Fruit fly (Drosophila melanogaster) whole organism, embryonic: ENCODE data around the gene CG2962.
A peak's percentile ranks its signal among the peaks of the same experiment; 100 is the strongest.

ENCODE experiments used
- Ada2b ChIP-seq: fragments of 200-800 bp; sonication (Bioruptor generic); IDR thresholded peaks from 2 replicates; pipeline ENCODE4 v1.3.6; 2022; ENCODE audit warnings: missing biosample characterization, missing genetic modification characterization
- Antp ChIP-seq: fragments of 200-800 bp; sonication (Bioruptor generic); optimal IDR thresholded peaks from 3 replicates; lab custom pipeline; 2016; ENCODE audit warnings: missing biosample characterization, missing genetic modification characterization
- CG11504 ChIP-seq: fragments of 200-800 bp; sonication (Bioruptor generic); optimal IDR thresholded peaks from 3 replicates; lab custom pipeline; 2019; ENCODE audit warnings: missing biosample characterization, mild to moderate bottlenecking, missing genetic modification characterization, moderate library complexity
- CG12769 ChIP-seq: fragments of 200-800 bp; sonication (Bioruptor generic); optimal IDR thresholded peaks from 2 replicates; lab custom pipeline; 2019; ENCODE audit warnings: missing biosample characterization, mild to moderate bottlenecking, missing genetic modification characterization, moderate library complexity
- CG14050 ChIP-seq: fragments of 200-800 bp; sonication (Bioruptor generic); IDR thresholded peaks from 3 replicates; pipeline ENCODE4 v1.3.6; 2022; ENCODE audit warnings: missing biosample characterization, missing genetic modification characterization
- CG14710 ChIP-seq: fragments of 200-800 bp; sonication (Bioruptor generic); optimal IDR thresholded peaks from 3 replicates; lab custom pipeline; 2019; ENCODE audit warnings: missing biosample characterization, mild to moderate bottlenecking, missing genetic modification characterization, moderate library complexity
- CG17328 ChIP-seq: fragments of 200-800 bp; sonication (Bioruptor generic); IDR thresholded peaks from 2 replicates; pipeline ENCODE4 v1.3.6; 2022; ENCODE audit warnings: missing biosample characterization, missing genetic modification characterization
- CG17829 ChIP-seq: fragments of 200-800 bp; optimal IDR thresholded peaks from 2 replicates; lab custom pipeline; 2019; ENCODE audit warnings: missing biosample characterization, mild to moderate bottlenecking, missing genetic modification characterization, moderate library complexity
- CG18619 ChIP-seq: fragments of 200-800 bp; sonication (Bioruptor generic); optimal IDR thresholded peaks from 3 replicates; lab custom pipeline; 2017; ENCODE audit warnings: missing biosample characterization, mild to moderate bottlenecking, missing genetic modification characterization
- CG18764 ChIP-seq: fragments of 200-800 bp; sonication (Bioruptor generic); optimal IDR thresholded peaks from 3 replicates; lab custom pipeline; 2016; ENCODE audit warnings: missing biosample characterization, missing genetic modification characterization
- CG2889 ChIP-seq: fragments of 200-800 bp; sonication (Bioruptor generic); IDR thresholded peaks from 3 replicates; pipeline ENCODE4 v1.3.6; 2022; ENCODE audit warnings: missing biosample characterization, missing genetic modification characterization
- CG3065 ChIP-seq: fragments of 200-800 bp; sonication (Bioruptor generic); optimal IDR thresholded peaks from 2 replicates; lab custom pipeline; 2016; ENCODE audit warnings: missing biosample characterization, missing genetic modification characterization
- CG31441 ChIP-seq: fragments of 200-800 bp; sonication (Bioruptor generic); IDR thresholded peaks from 2 replicates; pipeline ENCODE4 v1.3.6; 2022; ENCODE audit warnings: missing biosample characterization, missing genetic modification characterization
- CG4404 ChIP-seq: fragments of 200-800 bp; sonication (Bioruptor generic); IDR thresholded peaks from 2 replicates; pipeline ENCODE4 v1.3.6; 2022; ENCODE audit warnings: missing biosample characterization, missing genetic modification characterization
- CG6272 ChIP-seq: fragments of 200-800 bp; sonication (Bioruptor generic); IDR thresholded peaks from 2 replicates; pipeline ENCODE4 v1.3.6; 2022; ENCODE audit warnings: missing biosample characterization, missing genetic modification characterization
- CG7357 ChIP-seq: fragments of 200-800 bp; sonication (Bioruptor generic); IDR thresholded peaks from 3 replicates; pipeline ENCODE4 v1.3.6; 2022; ENCODE audit warnings: missing biosample characterization, missing genetic modification characterization
- CG8281 ChIP-seq: fragments of 200-800 bp; sonication (Bioruptor generic); optimal IDR thresholded peaks from 2 replicates; lab custom pipeline; 2018; ENCODE audit warnings: missing biosample characterization, mild to moderate bottlenecking, missing genetic modification characterization, moderate library complexity
- CG9609 ChIP-seq: fragments of 200-800 bp; sonication (Bioruptor generic); optimal IDR thresholded peaks from 3 replicates; lab custom pipeline; 2016; ENCODE audit warnings: missing biosample characterization, missing genetic modification characterization
- CG9817 ChIP-seq: fragments of 200-800 bp; sonication (Bioruptor generic); optimal IDR thresholded peaks from 2 replicates; lab custom pipeline; 2018; ENCODE audit warnings: missing biosample characterization, mild to moderate bottlenecking, missing genetic modification characterization, moderate library complexity
- CoRest ChIP-seq: fragments of 200-800 bp; sonication (Bioruptor generic); optimal IDR thresholded peaks from 3 replicates; lab custom pipeline; 2018; ENCODE audit warnings: missing biosample characterization, mild to moderate bottlenecking, missing genetic modification characterization, moderate library complexity
- Elba2 ChIP-seq: fragments of 200-800 bp; sonication (Bioruptor generic); optimal IDR thresholded peaks from 3 replicates; lab custom pipeline; 2016; ENCODE audit warnings: missing biosample characterization, missing genetic modification characterization
- Ets65A ChIP-seq: fragments of 200-800 bp; sonication (Bioruptor generic); peaks from one replicate; lab custom pipeline; 2016; ENCODE audit warnings: missing biosample characterization, missing genetic modification characterization
- Hsf ChIP-seq: fragments of 200-800 bp; sonication (Bioruptor generic); optimal IDR thresholded peaks from 3 replicates; lab custom pipeline; 2016; ENCODE audit warnings: missing biosample characterization, missing genetic modification characterization
- Jarid2 ChIP-seq: fragments of 200-800 bp; sonication (Bioruptor generic); optimal IDR thresholded peaks from 3 replicates; lab custom pipeline; 2017; ENCODE audit warnings: mild to moderate bottlenecking, missing biosample characterization, missing genetic modification reagents, missing genetic modification characterization
- Kr ChIP-seq: fragments of 200-800 bp; sonication (Bioruptor generic); optimal IDR thresholded peaks from 2 replicates; lab custom pipeline; 2017; ENCODE audit warnings: missing biosample characterization, mild to moderate bottlenecking, missing genetic modification characterization
- Lim3 ChIP-seq: fragments of 200-800 bp; sonication (Bioruptor generic); IDR thresholded peaks from 2 replicates; pipeline ENCODE4 v1.3.6; 2022; ENCODE audit warnings: missing biosample characterization, missing genetic modification characterization
- MBD-R2 ChIP-seq: fragments of 200-800 bp; sonication (Bioruptor generic); IDR thresholded peaks from 2 replicates; pipeline ENCODE4 v1.3.6; 2022; ENCODE audit warnings: missing biosample characterization, missing genetic modification characterization
- Max ChIP-seq: fragments of 200-800 bp; sonication (Bioruptor generic); optimal IDR thresholded peaks from 2 replicates; lab custom pipeline; 2016; ENCODE audit warnings: missing biosample characterization, mild to moderate bottlenecking, missing genetic modification characterization
- Nf-YB ChIP-seq: fragments of 200-800 bp; sonication (Bioruptor generic); optimal IDR thresholded peaks from 3 replicates; lab custom pipeline; 2019; ENCODE audit warnings: missing biosample characterization, mild to moderate bottlenecking, missing genetic modification characterization, moderate library complexity
- Oli ChIP-seq: fragments of 200-800 bp; sonication (Bioruptor generic); optimal IDR thresholded peaks from 2 replicates; lab custom pipeline; 2018; ENCODE audit warnings: missing biosample characterization, mild to moderate bottlenecking, missing genetic modification characterization, moderate library complexity
- Opbp ChIP-seq: fragments of 200-800 bp; sonication (Bioruptor generic); IDR thresholded peaks from 3 replicates; pipeline ENCODE4 v1.3.6; 2022; ENCODE audit warnings: missing biosample characterization, missing genetic modification characterization; ENCODE audit not compliant: partially characterized antibody
- Rx ChIP-seq: fragments of 200-800 bp; sonication (Bioruptor generic); IDR thresholded peaks from 2 replicates; pipeline ENCODE4 v1.3.6; 2022; ENCODE audit warnings: missing biosample characterization, missing genetic modification characterization
- Side ChIP-seq: fragments of 200-800 bp; sonication (Bioruptor generic); optimal IDR thresholded peaks from 2 replicates; lab custom pipeline; 2016; ENCODE audit warnings: missing biosample characterization, missing genetic modification characterization
- Sox100B ChIP-seq: fragments of 200-800 bp; sonication (Bioruptor generic); optimal IDR thresholded peaks from 3 replicates; lab custom pipeline; 2018; ENCODE audit warnings: missing biosample characterization, mild to moderate bottlenecking, missing genetic modification characterization
- Xrp1 ChIP-seq: fragments of 200-800 bp; sonication (Bioruptor generic); IDR thresholded peaks from 2 replicates; pipeline ENCODE4 v1.3.6; 2022; ENCODE audit warnings: missing biosample characterization, missing genetic modification characterization
- cad ChIP-seq: fragments of >200 bp; optimal IDR thresholded peaks from 2 replicates; lab custom pipeline; 2017; ENCODE audit warnings: missing biosample characterization, missing genetic modification characterization
- cg ChIP-seq: fragments of 200-800 bp; sonication (Bioruptor generic); optimal IDR thresholded peaks from 3 replicates; lab custom pipeline; 2019; ENCODE audit warnings: missing biosample characterization, mild to moderate bottlenecking, missing genetic modification characterization, moderate library complexity
- chinmo ChIP-seq: fragments of 200-800 bp; sonication (Bioruptor generic); IDR thresholded peaks from 4 replicates; pipeline ENCODE4 v1.3.6; 2022; ENCODE audit warnings: missing biosample characterization, missing genetic modification characterization; ENCODE audit not compliant: partially characterized antibody
- cwo ChIP-seq: fragments of 200-800 bp; sonication (Bioruptor generic); optimal IDR thresholded peaks from 3 replicates; lab custom pipeline; 2017; ENCODE audit warnings: missing biosample characterization, missing genetic modification characterization, mild to moderate bottlenecking, moderate library complexity, missing genetic modification reagents
- disco-r ChIP-seq: fragments of 200-800 bp; sonication (Bioruptor generic); optimal IDR thresholded peaks from 2 replicates; lab custom pipeline; 2016; ENCODE audit warnings: missing biosample characterization, missing genetic modification characterization
- dysf ChIP-seq: fragments of 200-800 bp; sonication (Bioruptor generic); IDR thresholded peaks from 3 replicates; pipeline ENCODE4 v1.3.6; 2022; ENCODE audit warnings: missing biosample characterization, missing genetic modification characterization
- fd3F ChIP-seq: fragments of 200-800 bp; sonication (Bioruptor generic); optimal IDR thresholded peaks from 2 replicates; lab custom pipeline; 2018; ENCODE audit warnings: missing biosample characterization, mild to moderate bottlenecking, missing genetic modification characterization, moderate library complexity
- klu ChIP-seq: fragments of 200-800 bp; sonication (Bioruptor generic); IDR thresholded peaks from 2 replicates; pipeline ENCODE4 v1.3.6; 2022; ENCODE audit warnings: missing biosample characterization, missing genetic modification characterization
- mirr ChIP-seq: fragments of 200-800 bp; sonication (Bioruptor generic); optimal IDR thresholded peaks from 3 replicates; lab custom pipeline; 2018; ENCODE audit warnings: missing biosample characterization, mild to moderate bottlenecking, missing genetic modification characterization
- org-1 ChIP-seq: fragments of 200-800 bp; sonication (Bioruptor generic); optimal IDR thresholded peaks from 2 replicates; lab custom pipeline; 2017; ENCODE audit warnings: missing biosample characterization, missing genetic modification characterization
- pb ChIP-seq: fragments of 200-800 bp; sonication (Bioruptor generic); optimal IDR thresholded peaks from 3 replicates; lab custom pipeline; 2016; ENCODE audit warnings: missing biosample characterization, missing genetic modification characterization
- psq ChIP-seq: fragments of 200-800 bp; sonication (Bioruptor generic); optimal IDR thresholded peaks from 2 replicates; lab custom pipeline; 2017; ENCODE audit warnings: missing biosample characterization, missing genetic modification characterization
- ranshi ChIP-seq: fragments of 200-800 bp; sonication (Bioruptor generic); IDR thresholded peaks from 2 replicates; pipeline ENCODE4 v1.3.6; 2022; ENCODE audit warnings: missing biosample characterization, missing genetic modification characterization
- row ChIP-seq: fragments of 200-800 bp; sonication (Bioruptor generic); IDR thresholded peaks from 3 replicates; pipeline ENCODE4 v1.3.6; 2022; ENCODE audit warnings: missing biosample characterization, missing genetic modification characterization
- sens ChIP-seq: fragments of 200-800 bp; sonication (Bioruptor generic); peaks from one replicate; lab custom pipeline; 2016; ENCODE audit warnings: missing biosample characterization, missing genetic modification characterization
- slou ChIP-seq: fragments of 200-800 bp; sonication (Bioruptor generic); optimal IDR thresholded peaks from 3 replicates; lab custom pipeline; 2016; ENCODE audit warnings: missing biosample characterization, missing genetic modification characterization
- stc ChIP-seq: fragments of 200-800 bp; sonication (Bioruptor generic); IDR thresholded peaks from 2 replicates; pipeline ENCODE4 v1.3.6; 2022; ENCODE audit warnings: missing biosample characterization, missing genetic modification characterization
- tap ChIP-seq: fragments of 200-800 bp; optimal IDR thresholded peaks from 3 replicates; lab custom pipeline; 2019; ENCODE audit warnings: missing biosample characterization, mild to moderate bottlenecking, missing genetic modification characterization, moderate library complexity
- ttk ChIP-seq: fragments of 200-800 bp; sonication (Bioruptor generic); IDR thresholded peaks from 2 replicates; pipeline ENCODE4 v2.1.2; 2022; ENCODE audit warnings: missing biosample characterization, missing genetic modification characterization

The CG2962 gene

DNA sequence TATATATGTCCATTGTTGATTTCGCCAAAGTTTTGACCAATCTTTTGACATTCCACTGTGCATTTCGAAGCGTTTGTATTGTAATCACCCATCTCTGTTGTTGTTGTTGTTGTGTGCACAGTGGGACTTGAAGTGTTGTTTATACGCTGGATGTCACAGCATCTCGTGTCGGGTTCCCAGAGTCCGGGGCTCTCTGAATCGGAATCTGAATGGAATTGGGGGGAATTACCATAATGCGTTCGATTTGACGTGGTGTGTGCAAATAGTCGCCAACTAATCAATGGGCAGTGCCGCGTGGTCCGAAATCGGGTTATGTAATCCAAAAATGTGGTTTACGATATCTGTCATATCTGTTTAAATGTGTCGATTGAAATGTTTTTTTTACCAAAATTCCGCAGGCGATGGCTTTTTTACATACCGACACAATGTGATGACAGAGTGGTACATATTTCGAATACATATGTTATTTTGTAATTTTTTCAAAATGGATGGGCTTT, 17.6 kb upstream of the CG2962 start (continued):
- no peak for TF ChIP-seq Nf-YB (GFP tag; lab: Kevin White, UChicago)
- no peak for TF ChIP-seq klu (GFP tag; lab: Robert Waterston, UW)
- no peak for TF ChIP-seq CG14710 (tag; lab: Kevin White, UChicago)
- no peak for TF ChIP-seq pb (GFP tag; lab: Kevin White, UChicago)
- TF ChIP-seq Ada2b, result no peak
- TF ChIP-seq CG4404 (GFP tag; lab: Robert Waterston, UW), result no peak
- TF ChIP-seq row, result 0 out of 3 replicates have a peak, but pooled peaks have one; percentile 9
- TF ChIP-seq CG18764 (GFP tag; lab: Kevin White, UChicago), result no peak
- no peak for TF ChIP-seq CG18619 (GFP tag; lab: Kevin White, UChicago)
- no peak for TF ChIP-seq cg (GFP tag; lab: Kevin White, UChicago)
- no peak for TF ChIP-seq psq (GFP tag; lab: Kevin White, UChicago)
- no peak for TF ChIP-seq CG17829 (tag; lab: Kevin White, UChicago)
- no peak for TF ChIP-seq MBD-R2 (GFP tag; lab: Robert Waterston, UW)
- TF ChIP-seq Jarid2 (GFP tag; lab: Kevin White, UChicago), result no peak
- no peak for TF ChIP-seq Opbp
- TF ChIP-seq org-1, result no peak
- no peak for TF ChIP-seq fd3F (GFP tag; lab: Kevin White, UChicago)
- TF ChIP-seq mirr (GFP tag; lab: Kevin White, UChicago), result no peak
- TF ChIP-seq Lim3 (GFP tag; lab: Robert Waterston, UW), result no peak
- no peak for TF ChIP-seq dysf (GFP tag; lab: Robert Waterston, UW)
- TF ChIP-seq Side (GFP tag; lab: Kevin White, UChicago), result no peak
- no peak for TF ChIP-seq ranshi (GFP tag; lab: Robert Waterston, UW)
- TF ChIP-seq CG9609 (GFP tag; lab: Kevin White, UChicago), result no peak
- TF ChIP-seq Max, result no peak
- no peak for TF ChIP-seq CG6272 (GFP tag; lab: Robert Waterston, UW)
- peak; percentile 33 for TF ChIP-seq CG12769
- no peak for TF ChIP-seq Kr (GFP tag; lab: Kevin White, UChicago)
- no peak for TF ChIP-seq cad
- TF ChIP-seq chinmo, result 0 out of 4 replicates have a peak, but pooled peaks have one; percentile 6
- TF ChIP-seq Hsf (GFP tag; lab: Kevin White, UChicago), result no peak
- no peak for TF ChIP-seq disco-r (GFP tag; lab: Kevin White, UChicago)
- no peak for TF ChIP-seq Elba2
- TF ChIP-seq CG14050, result no peak
- TF ChIP-seq CG8281 (tag; lab: Kevin White, UChicago), result no peak
- no peak for TF ChIP-seq CG31441 (GFP tag; lab: Robert Waterston, UW)
- TF ChIP-seq CG7357 (GFP tag; lab: Robert Waterston, UW), result no peak
- TF ChIP-seq cwo (GFP tag; lab: Kevin White, UChicago), result no peak
- no peak for TF ChIP-seq Xrp1 (GFP tag; lab: Robert Waterston, UW)
- TF ChIP-seq, all 482 proteins: peak for 11

- TF ChIP-seq CG9817 (tag; lab: Kevin White, UChicago) (peak; percentile 10), CG2889 (no peak), stc (GFP tag; lab: Robert Waterston, UW) (peak; percentile 52), Sox100B (GFP tag; lab: Kevin White, UChicago) (peak; percentile 43), ttk (GFP tag; lab: Robert Waterston, UW) (peak; percentile 54; the same call in 1 of the 2 replicates), Rx (GFP tag; lab: Robert Waterston, UW) (no peak), tap (tag; lab: Kevin White, UChicago) (peak; percentile 50), Oli (tag; lab: Kevin White, UChicago) (peak; percentile 47), Ets65A (GFP tag; lab: Kevin White, UChicago) (peak; percentile 65), slou (no peak), CG11504 (tag; lab: Kevin White, UChicago) (peak; percentile 54), Antp (GFP tag; lab: Kevin White, UChicago) (no peak), CoRest (tag; lab: Kevin White, UChicago) (peak; percentile 13), CG3065 (no peak), CG17328 (GFP tag; lab: Robert Waterston, UW) (0 out of 2 replicates have a peak, but pooled peaks have one; percentile 8), sens (GFP tag; lab: Kevin White, UChicago) (peak; percentile 83)
Measured at dm6 chrX:10233065-10233464, 16.6 kb upstream of the CG2962 start, which contains the start of gene CG2961. CG2961 (minus strand) TSS chrX:10233080.
